ENCODE assay signal across 5 fruit fly cellular contexts in genomic region chr3L:17652878-17653700, dm6.
TF ChIP-seq lines count a peak whose summit lies in the region.

No protein-coding gene starts in this region.

- TF ChIP-seq CTCF in whole organism, embryonic (GFP tag; optimal IDR thresholded peaks at IDR 0.05; lab: Kevin White, UChicago) = no peak

TF ChIP-seq in whole organism, adult, 20 proteins besides CTCF, POLR2A, EP300 and RAD21 (continues in another document):
- TF ChIP-seq CG33017 (tag; optimal IDR thresholded peaks at IDR 0.05; lab: Kevin White, UChicago) = peak; percentile 69
- no peak for TF ChIP-seq CG11617 (GFP tag; optimal IDR thresholded peaks at IDR 0.05; lab: Kevin White, UChicago)
- peak; percentile 90 for TF ChIP-seq Clk (GFP tag; optimal IDR thresholded peaks at IDR 0.05; lab: Kevin White, UChicago)
- peak; percentile 82 for TF ChIP-seq CG7045 (GFP tag; optimal IDR thresholded peaks at IDR 0.05; lab: Kevin White, UChicago)
- TF ChIP-seq bab1 (GFP tag; optimal IDR thresholded peaks at IDR 0.05; lab: Kevin White, UChicago) = no peak
- peak; percentile 58 for TF ChIP-seq Mnt (GFP tag; optimal IDR thresholded peaks at IDR 0.05; lab: Kevin White, UChicago)
- peak; percentile 97 for TF ChIP-seq cic (GFP tag; optimal IDR thresholded peaks at IDR 0.05; lab: Kevin White, UChicago)
- no peak for TF ChIP-seq CG5204 (GFP tag; optimal IDR thresholded peaks at IDR 0.05; lab: Kevin White, UChicago)
- no peak for TF ChIP-seq cnc (optimal IDR thresholded peaks at IDR 0.05; lab: Kevin White, UChicago)
- TF ChIP-seq Crg-1 (GFP tag; optimal IDR thresholded peaks at IDR 0.05; lab: Kevin White, UChicago) = peak; percentile 68
- TF ChIP-seq Hr96 (GFP tag; optimal IDR thresholded peaks at IDR 0.05; lab: Kevin White, UChicago) = no peak
- peak; percentile 82 for TF ChIP-seq CG7101 (tag; optimal IDR thresholded peaks at IDR 0.05; lab: Kevin White, UChicago)
- peak; percentile 31 for TF ChIP-seq CG1620 (GFP tag; optimal IDR thresholded peaks at IDR 0.05; lab: Kevin White, UChicago)
- peak; percentile 96 for TF ChIP-seq pad (GFP tag; optimal IDR thresholded peaks at IDR 0.05; lab: Kevin White, UChicago)
- peak; percentile 93 for TF ChIP-seq CG12768 (GFP tag; optimal IDR thresholded peaks at IDR 0.05; lab: Kevin White, UChicago)
- TF ChIP-seq CG14711 (tag; optimal IDR thresholded peaks at IDR 0.05; lab: Kevin White, UChicago) = peak; percentile 58
- TF ChIP-seq toe (GFP tag; optimal IDR thresholded peaks at IDR 0.05; lab: Kevin White, UChicago) = peak; percentile 44
- peak; percentile 91 for TF ChIP-seq kay (GFP tag; lab: Kevin White, UChicago; ENCODE audit: borderline replicate concordance)

TF ChIP-seq in whole organism, embryonic, 481 proteins besides CTCF, POLR2A, EP300 and RAD21 (continues in another document):
- TF ChIP-seq CG31224 (GFP tag; IDR thresholded peaks at IDR 0.05; lab: Robert Waterston, UW) (peak; percentile 39; the same call in 1 of the 2 replicates), inv (GFP tag; IDR thresholded peaks at IDR 0.05; lab: Robert Waterston, UW; ENCODE audit: partially characterized antibody) (no peak), Elba2 (GFP tag; optimal IDR thresholded peaks at IDR 0.05; lab: Kevin White, UChicago) (no peak), Sry-β (GFP tag; optimal IDR thresholded peaks at IDR 0.05; lab: Kevin White, UChicago) (peak; percentile 5), CG10979 (tag; optimal IDR thresholded peaks at IDR 0.05; lab: Kevin White, UChicago) (no peak), wor (GFP tag; IDR thresholded peaks at IDR 0.05; lab: Robert Waterston, UW) (no peak), psq (GFP tag; optimal IDR thresholded peaks at IDR 0.05; lab: Kevin White, UChicago) (no peak), CG8944 (GFP tag; optimal IDR thresholded peaks at IDR 0.05; lab: Kevin White, UChicago) (no peak), MTF-1 (GFP tag; optimal IDR thresholded peaks at IDR 0.05; lab: Kevin White, UChicago; ENCODE audit: borderline replicate concordance) (peak; percentile 86), cad (GFP tag; optimal IDR thresholded peaks at IDR 0.05; lab: Kevin White, UChicago) (no peak), ac (GFP tag; optimal IDR thresholded peaks at IDR 0.05; lab: Kevin White, UChicago) (peak; percentile 93), CG18599 (GFP tag; optimal IDR thresholded peaks at IDR 0.05; lab: Kevin White, UChicago) (peak; percentile 86), onecut (GFP tag; IDR thresholded peaks at IDR 0.05; lab: Robert Waterston, UW) (no peak), sna (GFP tag; IDR thresholded peaks at IDR 0.05; lab: Robert Waterston, UW; ENCODE audit: partially characterized antibody) (no peak), CG10274 (GFP tag; optimal IDR thresholded peaks at IDR 0.05; lab: Kevin White, UChicago) (peak; percentile 10), CG4404 (GFP tag; IDR thresholded peaks at IDR 0.05; lab: Robert Waterston, UW) (no peak), D19A (tag; optimal IDR thresholded peaks at IDR 0.05; lab: Kevin White, UChicago) (no peak), wek (GFP tag; optimal IDR thresholded peaks at IDR 0.05; lab: Kevin White, UChicago) (no peak), Deaf1 (tag; optimal IDR thresholded peaks at IDR 0.05; lab: Kevin White, UChicago) (no peak)

TF ChIP-seq in whole organism, prepupa, 60 proteins besides CTCF, POLR2A, EP300 and RAD21 (continues in another document):
- TF ChIP-seq fd59A (GFP tag; optimal IDR thresholded peaks at IDR 0.05; lab: Kevin White, UChicago) = peak; percentile 2
- TF ChIP-seq CG3919 (GFP tag; optimal IDR thresholded peaks at IDR 0.05; lab: Kevin White, UChicago) = peak; percentile 49
- TF ChIP-seq OdsH (GFP tag; optimal IDR thresholded peaks at IDR 0.05; lab: Kevin White, UChicago) = peak; percentile 14
- no peak for TF ChIP-seq CG8119 (GFP tag; IDR thresholded peaks at IDR 0.05; lab: Robert Waterston, UW)
- no peak for TF ChIP-seq eg (GFP tag; IDR thresholded peaks at IDR 0.05; lab: Robert Waterston, UW)
- TF ChIP-seq CG6808 (GFP tag; optimal IDR thresholded peaks at IDR 0.05; lab: Kevin White, UChicago) = peak; percentile 13
- peak; percentile 33 for TF ChIP-seq Blimp-1 (GFP tag; optimal IDR thresholded peaks at IDR 0.05; lab: Kevin White, UChicago)
- peak; percentile 13 for TF ChIP-seq net (GFP tag; optimal IDR thresholded peaks at IDR 0.05; lab: Kevin White, UChicago)
- TF ChIP-seq CG6854 (GFP tag; optimal IDR thresholded peaks at IDR 0.05; lab: Kevin White, UChicago) = peak; percentile 53
- peak; percentile 21 for TF ChIP-seq Hr4 (GFP tag; optimal IDR thresholded peaks at IDR 0.05; lab: Kevin White, UChicago)
- peak; percentile 41 for TF ChIP-seq CG7368 (GFP tag; optimal IDR thresholded peaks at IDR 0.05; lab: Kevin White, UChicago)
- TF ChIP-seq lz (GFP tag; optimal IDR thresholded peaks at IDR 0.05; lab: Kevin White, UChicago) = peak; percentile 0
- peak; percentile 90 for TF ChIP-seq fkh (GFP tag; optimal IDR thresholded peaks at IDR 0.05; lab: Kevin White, UChicago)
- no peak for TF ChIP-seq CG3032 (tag; optimal IDR thresholded peaks at IDR 0.05; lab: Kevin White, UChicago)
- no peak for TF ChIP-seq Sox102F (GFP tag; optimal IDR thresholded peaks at IDR 0.05; lab: Kevin White, UChicago)
- TF ChIP-seq Hr38 (GFP tag; optimal IDR thresholded peaks at IDR 0.05; lab: Kevin White, UChicago) = no peak
- no peak for TF ChIP-seq CG34406 (GFP tag; optimal IDR thresholded peaks at IDR 0.05; lab: Kevin White, UChicago)
- TF ChIP-seq Sox15 (GFP tag; optimal IDR thresholded peaks at IDR 0.05; lab: Kevin White, UChicago) = no peak
- TF ChIP-seq CG1621 (tag; optimal IDR thresholded peaks at IDR 0.05; lab: Kevin White, UChicago) = peak; percentile 35
- TF ChIP-seq CG16779 (tag; optimal IDR thresholded peaks at IDR 0.05; lab: Kevin White, UChicago) = no peak

TF ChIP-seq in whole organism, pupa, 21 proteins besides CTCF, POLR2A, EP300 and RAD21:
- TF ChIP-seq rn (GFP tag; IDR thresholded peaks at IDR 0.05; lab: Robert Waterston, UW) (no peak), CG9948 (tag; optimal IDR thresholded peaks at IDR 0.05; lab: Kevin White, UChicago) (peak; percentile 29), fd96Ca (GFP tag; IDR thresholded peaks at IDR 0.05; lab: Robert Waterston, UW) (no peak), CG15710 (tag; optimal IDR thresholded peaks at IDR 0.05; lab: Kevin White, UChicago) (no peak), CG4496 (GFP tag; IDR thresholded peaks at IDR 0.05; lab: Robert Waterston, UW) (no peak; the same call in 2 of the 3 replicates), CG8301 (tag; optimal IDR thresholded peaks at IDR 0.05; lab: Kevin White, UChicago) (no peak), Pif1A (GFP tag; optimal IDR thresholded peaks at IDR 0.05; lab: Kevin White, UChicago) (peak; percentile 68), Snoo (tag; optimal IDR thresholded peaks at IDR 0.05; lab: Kevin White, UChicago) (peak; percentile 34), EcR (GFP tag; optimal IDR thresholded peaks at IDR 0.05; lab: Kevin White, UChicago) (peak; percentile 57), gl (tag; optimal IDR thresholded peaks at IDR 0.05; lab: Kevin White, UChicago) (no peak), CG34367 (tag; optimal IDR thresholded peaks at IDR 0.05; lab: Kevin White, UChicago) (no peak), D1 (tag; optimal IDR thresholded peaks at IDR 0.05; lab: Kevin White, UChicago) (peak; percentile 37), CG13204 (GFP tag; optimal IDR thresholded peaks at IDR 0.05; lab: Kevin White, UChicago) (peak; percentile 16), Pif1B (GFP tag; optimal IDR thresholded peaks at IDR 0.05; lab: Kevin White, UChicago) (no peak), CG10348 (GFP tag; IDR thresholded peaks at IDR 0.05; lab: Robert Waterston, UW) (no peak), CG32121 (GFP tag; IDR thresholded peaks at IDR 0.05; lab: Robert Waterston, UW) (no peak), CG12605 (GFP tag; IDR thresholded peaks at IDR 0.05; lab: Robert Waterston, UW) (0 out of 2 replicates have a peak, but pooled peaks have one; percentile 10), CG14655 (GFP tag; optimal IDR thresholded peaks at IDR 0.05; lab: Kevin White, UChicago) (no peak), Ets98B (GFP tag; IDR thresholded peaks at IDR 0.05; lab: Robert Waterston, UW) (no peak), CG17806 (tag; optimal IDR thresholded peaks at IDR 0.05; lab: Kevin White, UChicago) (no peak), CG8159 (tag; optimal IDR thresholded peaks at IDR 0.05; lab: Kevin White, UChicago) (peak; percentile 8)

TF ChIP-seq in whole organism, wandering third instar larva, 38 proteins besides CTCF, POLR2A, EP300 and RAD21 (continues in another document):
- peak; percentile 78 for TF ChIP-seq tai (GFP tag; optimal IDR thresholded peaks at IDR 0.05; lab: Kevin White, UChicago)
- no peak for TF ChIP-seq lola (GFP tag; optimal IDR thresholded peaks at IDR 0.05; lab: Kevin White, UChicago)
- TF ChIP-seq Hr78 (GFP tag; optimal IDR thresholded peaks at IDR 0.05; lab: Kevin White, UChicago) = no peak
- TF ChIP-seq dsf (GFP tag; optimal IDR thresholded peaks at IDR 0.05; lab: Kevin White, UChicago; ENCODE audit: borderline replicate concordance) = no peak
- TF ChIP-seq CG9705 (GFP tag; optimal IDR thresholded peaks at IDR 0.05; lab: Kevin White, UChicago) = peak; percentile 63
- no peak for TF ChIP-seq Sp1 (GFP tag; optimal IDR thresholded peaks at IDR 0.05; lab: Kevin White, UChicago)
- TF ChIP-seq woc (GFP tag; optimal IDR thresholded peaks at IDR 0.05; lab: Kevin White, UChicago) = peak; percentile 34
- peak; percentile 49 for TF ChIP-seq sage (GFP tag; optimal IDR thresholded peaks at IDR 0.05; lab: Kevin White, UChicago)
- no peak for TF ChIP-seq Mio (GFP tag; optimal IDR thresholded peaks at IDR 0.05; lab: Kevin White, UChicago)
- TF ChIP-seq Myc (optimal IDR thresholded peaks at IDR 0.05; lab: Kevin White, UChicago) = no peak
- TF ChIP-seq Jra (GFP tag; optimal IDR thresholded peaks at IDR 0.05; lab: Kevin White, UChicago) = peak; percentile 76
- no peak for TF ChIP-seq Rel (GFP tag; optimal IDR thresholded peaks at IDR 0.05; lab: Kevin White, UChicago)
- TF ChIP-seq Rel (tag; optimal IDR thresholded peaks at IDR 0.05; lab: Kevin White, UChicago) = no peak
- peak; percentile 3 to 25 for TF ChIP-seq dl (GFP tag; optimal IDR thresholded peaks at IDR 0.05; lab: Kevin White, UChicago; ENCODE audit: insufficient read depth in 1 of 2, partially characterized antibody in 2 of 2)
- TF ChIP-seq N (GFP tag; optimal IDR thresholded peaks at IDR 0.05; lab: Kevin White, UChicago) = no peak
- TF ChIP-seq pan (optimal IDR thresholded peaks at IDR 0.05; lab: Kevin White, UChicago) = no peak
- TF ChIP-seq foxo (GFP tag; optimal IDR thresholded peaks at IDR 0.05; lab: Kevin White, UChicago) = peak in 1 of 2 experiments; percentile 85
- peak; percentile 65 for TF ChIP-seq dmrt93B (GFP tag; optimal IDR thresholded peaks at IDR 0.05; lab: Kevin White, UChicago)
- TF ChIP-seq rgr (GFP tag; optimal IDR thresholded peaks at IDR 0.05; lab: Kevin White, UChicago) = peak; percentile 62
- TF ChIP-seq HLH106 (tag; optimal IDR thresholded peaks at IDR 0.05; lab: Kevin White, UChicago) = peak; percentile 10
- peak; percentile 54 for TF ChIP-seq psq (GFP tag; optimal IDR thresholded peaks at IDR 0.05; lab: Kevin White, UChicago)
- TF ChIP-seq sv (GFP tag; optimal IDR thresholded peaks at IDR 0.05; lab: Kevin White, UChicago) = no peak
- peak; percentile 92 for TF ChIP-seq Vsx2 (GFP tag; optimal IDR thresholded peaks at IDR 0.05; lab: Kevin White, UChicago; ENCODE audit: partially characterized antibody)
- TF ChIP-seq jim (GFP tag; optimal IDR thresholded peaks at IDR 0.05; lab: Kevin White, UChicago) = peak; percentile 87
